Fruit fly (Drosophila melanogaster) whole organism: ENCODE measurements around the gene VhaM9.7-d.

ENCODE experiments used
- CG8478 ChIP-seq: fragments of >200 bp; optimal IDR thresholded peaks from 2 replicates; lab custom pipeline; 2018; ENCODE audit warnings: inconsistent platforms
- Dll ChIP-seq: fragments of >200 bp; optimal IDR thresholded peaks from 2 replicates; lab custom pipeline; 2017
- EcR ChIP-seq, 2 experiments: fragments of >200 bp; optimal IDR thresholded peaks; 2 replicates each; lab custom pipeline; 2017; ENCODE audit warnings: missing biosample characterization in 2 of 2, missing genetic modification characterization in 2 of 2, missing genetic modification reagents in 2 of 2
- pan ChIP-seq: fragments of >200 bp; optimal IDR thresholded peaks from 2 replicates; lab custom pipeline; 2017
- psq ChIP-seq: fragments of >200 bp; optimal IDR thresholded peaks from 2 replicates; lab custom pipeline; 2017
- usp ChIP-seq: fragments of >200 bp; optimal IDR thresholded peaks from 2 replicates; lab custom pipeline; 2017; ENCODE audit warnings: missing biosample characterization, missing genetic modification characterization, mixed read lengths

VhaM9.7-d gene

DNA sequence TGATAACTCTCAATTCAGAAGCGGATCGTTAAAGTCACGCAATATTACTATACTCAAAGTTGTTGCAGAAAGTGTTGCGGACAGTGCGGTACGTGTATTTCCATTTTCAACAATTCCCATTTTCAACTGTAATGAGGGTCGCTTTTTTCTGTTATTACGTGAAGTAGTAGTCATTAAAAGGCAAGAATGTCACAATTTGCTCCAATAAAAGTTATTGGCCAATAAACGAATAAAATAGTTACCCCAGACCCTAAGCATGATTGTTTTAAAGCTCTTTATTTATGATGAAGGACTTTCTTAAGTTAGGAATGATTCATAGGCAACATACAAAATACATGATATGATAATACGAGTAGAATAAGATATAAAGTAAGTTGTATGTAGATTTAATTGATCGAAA is 32.3 kb downstream of the VhaM9.7-d start:
- no peak for TF ChIP-seq EcR (GFP tag; optimal IDR thresholded peaks at IDR 0.05; lab: Kevin White, UChicago)
- no peak for TF ChIP-seq Dll

DNA sequence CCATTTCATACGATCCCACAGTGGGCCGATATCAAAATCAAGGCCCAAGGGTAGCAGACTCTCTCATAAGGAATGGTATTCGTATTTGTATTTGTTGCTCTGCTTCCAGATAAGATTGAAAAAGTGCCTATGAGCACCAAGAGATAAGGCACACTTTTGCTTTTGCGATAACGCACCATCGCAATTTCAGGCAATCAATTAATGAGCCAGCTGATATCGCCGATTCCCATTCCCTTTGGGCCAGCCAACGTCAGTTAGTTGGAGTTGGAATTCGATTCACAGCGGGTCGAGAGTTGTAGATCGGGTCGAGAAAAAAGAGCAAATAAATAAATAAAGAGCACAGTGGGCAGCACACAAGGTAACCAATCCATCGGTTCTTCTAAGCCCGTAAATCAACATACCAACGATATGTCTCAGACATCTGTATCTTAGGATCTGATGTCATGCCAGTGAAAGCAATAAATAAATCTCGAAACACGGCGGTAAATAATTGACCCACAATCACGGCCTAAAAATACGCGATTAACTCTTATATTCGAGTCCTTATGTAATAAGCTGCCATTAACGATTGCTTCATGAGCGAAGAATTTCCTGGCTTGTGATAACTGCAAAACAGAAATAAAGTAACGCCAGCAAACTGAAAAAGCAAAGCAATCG is 33.1 kb downstream of the VhaM9.7-d start, which contains the start of gene CG8907:
Gene CG8907 (plus strand): TSS at position 252 of the 657 bp plus-strand sequence.
- TF ChIP-seq pan (no peak), Dll (no peak), CG8478 (lab: Kevin White, UChicago) (no peak)

dm6 chr3R:17008675-17009022 is 33.6 kb downstream of the VhaM9.7-d start:
- TF ChIP-seq CG8478 (lab: Kevin White, UChicago) (no peak), usp (GFP tag; lab: Kevin White, UChicago) (no peak), psq (no peak), Dll (no peak), EcR (GFP tag; optimal IDR thresholded peaks at IDR 0.05; lab: Kevin White, UChicago) (no peak), pan (no peak)

DNA sequence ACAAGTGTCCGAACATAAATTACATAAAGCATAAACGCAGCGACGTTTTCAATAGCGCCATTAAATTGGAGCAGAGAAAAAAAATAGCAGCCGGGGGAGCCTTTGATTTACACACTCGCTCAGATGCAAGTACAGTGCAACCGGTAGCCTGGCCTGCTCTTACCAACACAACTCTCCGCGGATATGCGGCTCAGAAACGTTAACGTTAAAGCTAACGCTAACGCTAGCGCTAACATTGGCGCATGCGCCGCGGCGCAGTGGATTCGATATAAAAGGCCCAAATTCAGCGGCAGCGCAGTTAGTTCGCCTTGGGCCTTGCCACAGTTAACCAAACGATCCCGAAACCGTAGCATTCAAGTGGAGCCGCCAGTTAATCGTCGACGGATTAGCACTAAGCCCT is 39.3 kb downstream of the VhaM9.7-d start, which contains the start of gene Pxd:
Gene Pxd (plus strand): TSS at position 301 of the 400 bp plus-strand sequence.
- no peak for TF ChIP-seq pan
- TF ChIP-seq CG8478 (lab: Kevin White, UChicago): no peak
- TF ChIP-seq usp (GFP tag; lab: Kevin White, UChicago): no peak
- no peak for TF ChIP-seq EcR (GFP tag; optimal IDR thresholded peaks at IDR 0.05; lab: Kevin White, UChicago)
- TF ChIP-seq psq: no peak
- TF ChIP-seq Dll: no peak

dm6 chr3R:17016193-17016592 is 41.2 kb downstream of the VhaM9.7-d start:
- TF ChIP-seq psq (no peak), usp (GFP tag; lab: Kevin White, UChicago) (no peak), Dll (no peak)

DNA sequence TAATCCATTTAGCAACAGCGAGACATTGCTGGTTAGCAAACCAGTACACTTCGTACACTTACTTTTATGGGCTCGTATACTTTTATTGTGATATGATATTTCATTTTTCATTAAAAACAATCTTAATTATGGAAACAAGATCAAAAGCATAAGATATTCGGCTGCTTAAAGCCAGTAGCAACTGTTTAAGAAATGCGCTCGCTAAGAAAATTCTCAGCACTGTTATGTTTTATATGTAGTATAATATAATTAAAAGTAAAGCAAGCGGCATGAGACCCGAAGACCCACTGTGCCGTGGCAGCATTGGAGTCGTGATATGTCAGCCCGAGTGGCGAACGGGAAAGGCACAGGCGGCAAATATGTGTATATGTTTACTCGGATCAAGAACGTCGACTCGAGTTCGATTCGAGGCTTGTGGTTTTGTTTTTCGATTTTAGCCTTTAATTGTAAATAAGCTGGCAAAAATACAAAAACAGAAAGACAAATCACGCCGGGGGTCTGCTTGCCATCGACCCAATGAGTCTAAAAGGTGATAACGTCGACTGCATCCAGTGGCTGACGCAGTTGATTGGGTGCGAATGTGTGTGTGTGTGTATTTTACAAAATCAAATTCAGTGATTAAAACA is 44.0 kb downstream of the VhaM9.7-d start:
- no peak for TF ChIP-seq usp (GFP tag; lab: Kevin White, UChicago)
- TF ChIP-seq CG8478 (lab: Kevin White, UChicago): no peak
- no peak for TF ChIP-seq pan
- no peak for TF ChIP-seq EcR (GFP tag; optimal IDR thresholded peaks at IDR 0.05; lab: Kevin White, UChicago)
- TF ChIP-seq psq: no peak
- TF ChIP-seq Dll: no peak

DNA sequence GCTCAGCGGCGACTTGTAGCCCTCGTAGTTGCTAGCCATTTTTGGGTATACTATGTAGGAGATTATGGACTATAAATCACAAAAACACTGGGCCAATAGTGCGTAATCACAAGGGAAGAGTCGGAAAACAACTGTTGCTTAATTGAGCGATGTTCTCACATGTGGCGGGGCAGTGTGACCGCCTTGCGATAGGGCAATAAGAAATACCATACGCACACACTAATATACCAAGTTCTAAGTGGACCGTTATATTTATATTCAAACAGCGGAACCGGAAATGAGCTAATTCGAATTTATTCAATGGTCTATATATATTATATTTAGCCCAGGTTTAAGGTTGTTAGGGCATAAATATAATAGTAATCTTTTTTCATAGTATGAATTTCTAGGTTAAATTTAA is 46.0 kb downstream of the VhaM9.7-d start, which contains the start of gene Adsl:
Gene Adsl (minus strand): TSS at position 165 of the 400 bp plus-strand sequence.
- TF ChIP-seq pan (no peak), Dll (no peak), psq (no peak), usp (GFP tag; lab: Kevin White, UChicago) (no peak), EcR (GFP tag; optimal IDR thresholded peaks at IDR 0.05; lab: Kevin White, UChicago) (no peak), CG8478 (lab: Kevin White, UChicago) (no peak)
